Fruit fly (Drosophila melanogaster) whole organism, embryonic: ENCODE measurements around the gene CG32246.

Experiments
- BEAF-32 ChIP-seq: fragments of 200-800 bp; sonication (Bioruptor generic); optimal IDR thresholded peaks from 3 replicates; lab custom pipeline; 2017; ENCODE audit warnings: missing biosample characterization, missing genetic modification characterization, mild to moderate bottlenecking, moderate library complexity, missing genetic modification reagents
- BtbVII ChIP-seq: fragments of 200-800 bp; sonication (Bioruptor generic); optimal IDR thresholded peaks from 3 replicates; lab custom pipeline; 2017; ENCODE audit warnings: missing biosample characterization, mild to moderate bottlenecking, missing genetic modification characterization
- CG10543 ChIP-seq: fragments of 200-800 bp; sonication (Bioruptor generic); optimal IDR thresholded peaks from 3 replicates; lab custom pipeline; 2017; ENCODE audit warnings: missing biosample characterization, mild to moderate bottlenecking, missing genetic modification characterization, moderate library complexity
- CG10654 ChIP-seq: fragments of 200-800 bp; sonication (Bioruptor generic); optimal IDR thresholded peaks from 2 replicates; lab custom pipeline; 2016; ENCODE audit warnings: missing biosample characterization, missing genetic modification characterization
- CG11398 ChIP-seq: fragments of 200-800 bp; sonication (Bioruptor generic); optimal IDR thresholded peaks from 2 replicates; lab custom pipeline; 2016; ENCODE audit warnings: missing biosample characterization, missing genetic modification characterization
- CG11695 ChIP-seq: fragments of 200-800 bp; sonication (Bioruptor generic); IDR thresholded peaks from 3 replicates; pipeline ENCODE4 v1.3.6; 2022; ENCODE audit warnings: missing biosample characterization, missing genetic modification characterization
- CG11696 ChIP-seq: fragments of 200-800 bp; sonication (Bioruptor generic); IDR thresholded peaks from 2 replicates; pipeline ENCODE4 v1.3.6; 2022; ENCODE audit warnings: missing biosample characterization, missing genetic modification characterization
- CG12071 ChIP-seq: fragments of 200-800 bp; sonication (Bioruptor generic); optimal IDR thresholded peaks from 3 replicates; lab custom pipeline; 2018; ENCODE audit warnings: missing biosample characterization, mild to moderate bottlenecking, missing genetic modification characterization
- CG13287 ChIP-seq: fragments of 200-800 bp; sonication (Bioruptor generic); IDR thresholded peaks from 2 replicates; pipeline ENCODE4 v1.3.6; 2022; ENCODE audit warnings: missing biosample characterization, missing genetic modification characterization; ENCODE audit not compliant: partially characterized antibody
- CG17186 ChIP-seq: fragments of 200-800 bp; sonication (Bioruptor generic); optimal IDR thresholded peaks from 3 replicates; lab custom pipeline; 2017; ENCODE audit warnings: missing biosample characterization, missing genetic modification reagents, missing genetic modification characterization
- CG17361 ChIP-seq: fragments of 200-800 bp; sonication (Bioruptor generic); IDR thresholded peaks from 3 replicates; pipeline ENCODE4 v1.3.6; 2022; ENCODE audit warnings: missing biosample characterization, missing genetic modification characterization
- CG18262 ChIP-seq: fragments of 200-800 bp; optimal IDR thresholded peaks from 3 replicates; lab custom pipeline; 2019; ENCODE audit warnings: missing biosample characterization, mild to moderate bottlenecking, missing genetic modification characterization, moderate library complexity
- CG31388 ChIP-seq: fragments of 200-800 bp; sonication (Bioruptor generic); optimal IDR thresholded peaks from 2 replicates; lab custom pipeline; 2016; ENCODE audit warnings: missing biosample characterization, missing genetic modification characterization
- CG3163 ChIP-seq: fragments of 200-800 bp; sonication (Bioruptor generic); optimal IDR thresholded peaks from 3 replicates; lab custom pipeline; 2016; ENCODE audit warnings: missing biosample characterization, missing genetic modification characterization
- CG5245 ChIP-seq: fragments of 200-800 bp; sonication (Bioruptor generic); optimal IDR thresholded peaks from 3 replicates; lab custom pipeline; 2016; ENCODE audit warnings: missing biosample characterization, missing genetic modification characterization
- CG6254 ChIP-seq: fragments of 200-800 bp; sonication (Bioruptor generic); optimal IDR thresholded peaks from 3 replicates; lab custom pipeline; 2017; ENCODE audit warnings: mild to moderate bottlenecking, missing biosample characterization, missing genetic modification reagents, missing genetic modification characterization
- CG6654 ChIP-seq: fragments of 200-800 bp; sonication (Bioruptor generic); optimal IDR thresholded peaks from 2 replicates; lab custom pipeline; 2017; ENCODE audit warnings: missing biosample characterization, mild to moderate bottlenecking, missing genetic modification characterization
- CG7357 ChIP-seq: fragments of 200-800 bp; sonication (Bioruptor generic); IDR thresholded peaks from 3 replicates; pipeline ENCODE4 v1.3.6; 2022; ENCODE audit warnings: missing biosample characterization, missing genetic modification characterization
- CG8089 ChIP-seq: fragments of 200-800 bp; sonication (Bioruptor generic); optimal IDR thresholded peaks from 3 replicates; lab custom pipeline; 2016; ENCODE audit warnings: missing biosample characterization, missing genetic modification characterization
- CG8478 ChIP-seq: fragments of >200 bp; optimal IDR thresholded peaks from 2 replicates; lab custom pipeline; 2018
- CG8944 ChIP-seq: fragments of 200-800 bp; sonication (Bioruptor generic); optimal IDR thresholded peaks from 3 replicates; lab custom pipeline; 2016; ENCODE audit warnings: missing biosample characterization, missing genetic modification characterization
- Camta ChIP-seq: fragments of 200-800 bp; sonication (Bioruptor generic); optimal IDR thresholded peaks from 2 replicates; lab custom pipeline; 2016; ENCODE audit warnings: missing biosample characterization, missing genetic modification characterization
- Dek ChIP-seq: fragments of 200-800 bp; sonication (Bioruptor generic); optimal IDR thresholded peaks from 3 replicates; lab custom pipeline; 2019; ENCODE audit warnings: missing biosample characterization, mild to moderate bottlenecking, missing genetic modification characterization, moderate library complexity
- Dp ChIP-seq: fragments of 200-800 bp; sonication (Bioruptor generic); optimal IDR thresholded peaks from 2 replicates; lab custom pipeline; 2018; ENCODE audit warnings: missing biosample characterization, mild to moderate bottlenecking, missing genetic modification characterization, moderate library complexity
- E2f1 ChIP-seq: fragments of 200-800 bp; sonication (Bioruptor generic); IDR thresholded peaks from 2 replicates; pipeline ENCODE4 v1.3.6; 2022; ENCODE audit warnings: missing biosample characterization, missing genetic modification characterization
- GATAe ChIP-seq: fragments of 200-800 bp; sonication (Bioruptor generic); conservative IDR thresholded peaks from 2 replicates; pipeline ENCODE4 v1.3.6; 2022; ENCODE audit warnings: missing biosample characterization, missing genetic modification characterization
- Hmr ChIP-seq: fragments of 200-800 bp; sonication (Bioruptor generic); optimal IDR thresholded peaks from 3 replicates; lab custom pipeline; 2017; ENCODE audit warnings: mild to moderate bottlenecking, missing biosample characterization, missing genetic modification reagents, missing genetic modification characterization
- Hr78 ChIP-seq, 2 experiments: fragments of 200-800 bp in 1 of 2; fragments of >200 bp in 1 of 2; sonication (Bioruptor generic) in 1 of 2; optimal IDR thresholded peaks; 2 replicates each; lab custom pipeline; 2017 to 2019; ENCODE audit warnings: missing biosample characterization in 2 of 2, missing genetic modification characterization in 2 of 2, mild to moderate bottlenecking in 1 of 2, moderate library complexity in 1 of 2
- MESR4 ChIP-seq: fragments of 200-800 bp; sonication (Bioruptor generic); optimal IDR thresholded peaks from 2 replicates; lab custom pipeline; 2018; ENCODE audit warnings: missing biosample characterization, mild to moderate bottlenecking, missing genetic modification characterization, moderate library complexity
- Med ChIP-seq: fragments of 200-800 bp; sonication (Bioruptor generic); peaks from one replicate; lab custom pipeline; 2016; ENCODE audit warnings: missing biosample characterization, missing genetic modification characterization, mild to moderate bottlenecking, inconsistent platforms, moderate library complexity
- Oaz ChIP-seq: fragments of 200-800 bp; sonication (Bioruptor generic); IDR thresholded peaks from 2 replicates; pipeline ENCODE4 v1.3.6; 2022; ENCODE audit warnings: missing biosample characterization, missing genetic modification characterization
- Tbp ChIP-seq: fragments of >200 bp; optimal IDR thresholded peaks from 2 replicates; lab custom pipeline; 2018; ENCODE audit warnings: missing biosample characterization, missing genetic modification characterization
- Usf ChIP-seq: fragments of 200-800 bp; sonication (Bioruptor generic); optimal IDR thresholded peaks from 2 replicates; lab custom pipeline; 2017; ENCODE audit warnings: missing genotype, missing biosample characterization, missing genetic modification characterization
- ap ChIP-seq: fragments of 200-800 bp; sonication (Bioruptor generic); IDR thresholded peaks from 2 replicates; pipeline ENCODE4 v1.3.6; 2022; ENCODE audit warnings: missing biosample characterization, missing genetic modification characterization
- dimm ChIP-seq: fragments of 200-800 bp; sonication (Bioruptor generic); IDR thresholded peaks from 2 replicates; pipeline ENCODE4 v1.3.6; 2022; ENCODE audit warnings: missing biosample characterization, missing genetic modification characterization
- dysf ChIP-seq: fragments of 200-800 bp; sonication (Bioruptor generic); IDR thresholded peaks from 3 replicates; pipeline ENCODE4 v1.3.6; 2022; ENCODE audit warnings: missing biosample characterization, missing genetic modification characterization
- fd96Cb ChIP-seq: fragments of 200-800 bp; sonication (Bioruptor generic); optimal IDR thresholded peaks from 2 replicates; lab custom pipeline; 2018; ENCODE audit warnings: missing biosample characterization, mild to moderate bottlenecking, missing genetic modification characterization, moderate library complexity
- gem ChIP-seq: fragments of 200-800 bp; sonication (Bioruptor generic); optimal IDR thresholded peaks from 2 replicates; lab custom pipeline; 2019; ENCODE audit warnings: missing biosample characterization, mild to moderate bottlenecking, missing genetic modification characterization, moderate library complexity
- grn ChIP-seq: fragments of 200-800 bp; sonication (Bioruptor generic); optimal IDR thresholded peaks from 3 replicates; lab custom pipeline; 2017; ENCODE audit warnings: missing biosample characterization, missing genetic modification characterization
- h ChIP-seq: fragments of >200 bp; optimal IDR thresholded peaks from 2 replicates; lab custom pipeline; 2017
- hth ChIP-seq: fragments of >200 bp; optimal IDR thresholded peaks from 2 replicates; lab custom pipeline; 2017; ENCODE audit warnings: inconsistent platforms
- kay ChIP-seq: fragments of 200-800 bp; sonication (Bioruptor generic); optimal IDR thresholded peaks from 2 replicates; lab custom pipeline; 2016; ENCODE audit warnings: missing biosample characterization, missing genetic modification characterization
- lilli ChIP-seq: fragments of 200-800 bp; sonication (Bioruptor generic); optimal IDR thresholded peaks from 3 replicates; lab custom pipeline; 2016; ENCODE audit warnings: missing biosample characterization, missing genetic modification characterization
- nerfin-2 ChIP-seq: fragments of 200-800 bp; sonication (Bioruptor generic); IDR thresholded peaks from 2 replicates; pipeline ENCODE4 v1.3.6; 2022; ENCODE audit warnings: missing biosample characterization, missing genetic modification characterization; ENCODE audit not compliant: partially characterized antibody
- nmo ChIP-seq: fragments of 200-800 bp; sonication (Bioruptor generic); optimal IDR thresholded peaks from 2 replicates; lab custom pipeline; 2018; ENCODE audit warnings: missing biosample characterization, mild to moderate bottlenecking, missing genetic modification characterization, moderate library complexity
- p53 ChIP-seq: fragments of 200-800 bp; sonication (Bioruptor generic); optimal IDR thresholded peaks from 2 replicates; lab custom pipeline; 2016; ENCODE audit warnings: missing biosample characterization, missing genetic modification characterization
- phol ChIP-seq: fragments of 200-800 bp; sonication (Bioruptor generic); optimal IDR thresholded peaks from 3 replicates; lab custom pipeline; 2018; ENCODE audit warnings: missing biosample characterization, mild to moderate bottlenecking, missing genetic modification characterization, moderate library complexity
- sens ChIP-seq: fragments of 200-800 bp; sonication (Bioruptor generic); peaks from one replicate; lab custom pipeline; 2016; ENCODE audit warnings: missing biosample characterization, missing genetic modification characterization
- sqz ChIP-seq: fragments of 200-800 bp; sonication (Bioruptor generic); optimal IDR thresholded peaks from 3 replicates; lab custom pipeline; 2018; ENCODE audit warnings: missing biosample characterization, mild to moderate bottlenecking, missing genetic modification characterization
- tgo ChIP-seq: fragments of 200-800 bp; sonication (Bioruptor generic); IDR thresholded peaks from 3 replicates; pipeline ENCODE4 v1.3.6; 2022; ENCODE audit warnings: missing biosample characterization, missing genetic modification characterization
- tup ChIP-seq: fragments of 200-800 bp; sonication (Bioruptor generic); optimal IDR thresholded peaks from 2 replicates; lab custom pipeline; 2016; ENCODE audit warnings: missing biosample characterization, mild to moderate bottlenecking, missing genetic modification characterization, moderate library complexity
- usp ChIP-seq: fragments of >200 bp; optimal IDR thresholded peaks from 2 replicates; lab custom pipeline; 2017; ENCODE audit warnings: missing biosample characterization, missing genetic modification characterization

The CG32246 gene

DNA sequence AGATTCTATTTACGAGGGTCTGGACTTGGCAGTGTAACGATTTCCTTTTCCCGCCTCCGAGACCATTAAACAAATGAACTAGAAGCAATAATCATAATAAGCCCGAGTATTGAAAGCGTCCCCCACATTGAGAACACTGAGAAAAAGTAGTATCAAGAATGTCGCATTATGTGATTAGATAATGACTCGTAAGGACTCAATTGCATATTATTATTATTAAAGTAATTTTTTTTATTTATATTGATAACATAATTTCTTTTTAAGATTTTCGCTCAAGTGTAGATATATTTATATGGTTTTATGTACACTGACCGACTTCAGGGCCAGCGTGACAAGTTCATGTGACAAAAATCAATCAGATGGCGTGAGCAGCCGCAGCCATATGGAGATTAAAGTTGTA, 17.6 kb upstream of the CG32246 start (continued):
- peak; percentile 40 for TF ChIP-seq Hmr (GFP tag; lab: Kevin White, UChicago)
- TF ChIP-seq dysf (GFP tag; lab: Robert Waterston, UW), result peak; percentile 70
- TF ChIP-seq fd96Cb, result peak; percentile 32
- TF ChIP-seq tup, result no peak
- TF ChIP-seq nerfin-2 (GFP tag; lab: Robert Waterston, UW), result no peak
- TF ChIP-seq Hr78 (GFP tag; optimal IDR thresholded peaks at IDR 0.05; lab: Kevin White, UChicago), result no peak
- no peak for TF ChIP-seq h (lab: Kevin White, UChicago)
- TF ChIP-seq CG10654, result peak; percentile 27
- TF ChIP-seq CG11695 (GFP tag; lab: Robert Waterston, UW), result peak; percentile 41; the same call in 1 of the 3 replicates
- peak; percentile 45 for TF ChIP-seq BtbVII
- TF ChIP-seq p53 (GFP tag; lab: Kevin White, UChicago), result no peak
- no peak for TF ChIP-seq BEAF-32 (GFP tag; lab: Kevin White, UChicago)
- no peak for TF ChIP-seq CG10543 (GFP tag; lab: Kevin White, UChicago)
- peak; percentile 9 for TF ChIP-seq sens
- no peak for TF ChIP-seq CG8944
- TF ChIP-seq Usf, result no peak
- TF ChIP-seq phol (tag; lab: Kevin White, UChicago), result peak; percentile 48
- peak; percentile 12 for TF ChIP-seq CG6254 (GFP tag; lab: Kevin White, UChicago)
- peak; percentile 37; the same call in 1 of the 2 replicates for TF ChIP-seq dimm (GFP tag; lab: Robert Waterston, UW)
- TF ChIP-seq CG7357 (GFP tag; lab: Robert Waterston, UW), result 0 out of 3 replicates have a peak, but pooled peaks have one; percentile 22
- no peak for TF ChIP-seq CG13287
- no peak for TF ChIP-seq CG3163 (GFP tag; lab: Kevin White, UChicago)
- TF ChIP-seq Tbp (GFP tag; lab: Kevin White, UChicago), result no peak
- peak; percentile 36; the same call in 1 of the 3 replicates for TF ChIP-seq CG17361
- TF ChIP-seq tgo (GFP tag; lab: Robert Waterston, UW), result peak; percentile 57
- no peak for TF ChIP-seq CG8089 (GFP tag; lab: Kevin White, UChicago)
- peak; percentile 73 for TF ChIP-seq Med (GFP tag; lab: Kevin White, UChicago)
- TF ChIP-seq CG6654 (GFP tag; lab: Kevin White, UChicago), result no peak
- TF ChIP-seq grn (GFP tag; lab: Kevin White, UChicago), result no peak
- TF ChIP-seq CG8478 (lab: Kevin White, UChicago), result no peak
- TF ChIP-seq E2f1 (GFP tag; lab: Robert Waterston, UW), result no peak
- 0 out of 2 replicates have a peak, but pooled peaks have one; percentile 28 for TF ChIP-seq Oaz (GFP tag; lab: Robert Waterston, UW)
- TF ChIP-seq GATAe (GFP tag; lab: Robert Waterston, UW), result 0 out of 2 replicates have a peak, but pooled peaks have one; percentile 14
- TF ChIP-seq hth (lab: Kevin White, UChicago), result no peak
- TF ChIP-seq CG11398, result no peak
- peak; percentile 1 for TF ChIP-seq lilli (GFP tag; lab: Kevin White, UChicago)
- TF ChIP-seq CG17186 (GFP tag; lab: Kevin White, UChicago), result no peak
- 0 out of 2 replicates have a peak, but pooled peaks have one; percentile 36 for TF ChIP-seq CG11696 (GFP tag; lab: Robert Waterston, UW)
- TF ChIP-seq Dp, result no peak
- no peak for TF ChIP-seq sqz (GFP tag; lab: Kevin White, UChicago)
- no peak for TF ChIP-seq CG5245
- no peak for TF ChIP-seq CG31388 (GFP tag; lab: Kevin White, UChicago)
- peak; percentile 57 for TF ChIP-seq ap (GFP tag; lab: Robert Waterston, UW)
- peak; percentile 58 for TF ChIP-seq CG18262 (tag; lab: Kevin White, UChicago)
- no peak for TF ChIP-seq MESR4 (GFP tag; lab: Kevin White, UChicago)
- TF ChIP-seq Dek (tag; lab: Kevin White, UChicago), result peak; percentile 48
- peak; percentile 75 for TF ChIP-seq gem (tag; lab: Kevin White, UChicago)
- no peak for TF ChIP-seq kay
- TF ChIP-seq nmo (GFP tag; lab: Kevin White, UChicago), result peak; percentile 31
- no peak for TF ChIP-seq usp (GFP tag; lab: Kevin White, UChicago)
- no peak for TF ChIP-seq CG12071 (GFP tag; lab: Kevin White, UChicago)
- no peak for TF ChIP-seq Camta (GFP tag; lab: Kevin White, UChicago)
